Worm (Caenorhabditis elegans) whole organism, L4/young adult: ENCODE measurements around the gene B0303.14.

Experiments used
- W03F9.2 ChIP-seq: fragments of 150-350 bp; optimal IDR thresholded peaks from 2 replicates; lab custom pipeline; 2014; ENCODE audit warnings: missing biosample characterization, missing genetic modification characterization
- dao-5 ChIP-seq: sonication (generic microtip); optimal IDR thresholded peaks from 2 replicates; lab custom pipeline; 2016; ENCODE audit warnings: missing genotype, missing genetic modification characterization, moderate library complexity, missing compliant biosample characterization
- him-1 ChIP-seq: sonication (generic microtip); optimal IDR thresholded peaks from 2 replicates; lab custom pipeline; 2016; ENCODE audit warnings: missing genotype, missing genetic modification reagents, missing genetic modification characterization, missing compliant biosample characterization

The B0303.14 gene

DNA sequence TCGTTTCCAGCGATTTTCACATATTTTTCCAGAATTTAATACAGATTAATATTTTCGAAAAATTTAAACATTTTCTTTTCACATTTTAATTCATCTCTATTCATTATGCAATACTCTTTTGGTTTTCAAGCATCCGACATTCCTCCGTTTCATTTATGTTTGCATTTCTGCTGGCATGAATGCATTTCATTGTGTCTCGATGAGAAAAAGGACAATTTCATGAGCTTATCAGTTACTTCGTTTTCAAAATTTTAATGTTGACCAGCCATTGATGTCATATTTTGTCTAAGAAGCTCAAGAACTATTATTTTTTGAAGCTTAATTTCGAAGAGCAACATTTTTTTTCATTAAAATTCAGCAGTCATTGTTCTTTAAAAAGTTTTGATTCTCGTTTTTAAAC is 2.6 kb upstream of the B0303.14 start:
- no peak for TF ChIP-seq W03F9.2 (tag; lab: Kevin White, UChicago)
- no peak for TF ChIP-seq dao-5
- no peak for TF ChIP-seq him-1 (tag; lab: Kevin White, UChicago)

DNA sequence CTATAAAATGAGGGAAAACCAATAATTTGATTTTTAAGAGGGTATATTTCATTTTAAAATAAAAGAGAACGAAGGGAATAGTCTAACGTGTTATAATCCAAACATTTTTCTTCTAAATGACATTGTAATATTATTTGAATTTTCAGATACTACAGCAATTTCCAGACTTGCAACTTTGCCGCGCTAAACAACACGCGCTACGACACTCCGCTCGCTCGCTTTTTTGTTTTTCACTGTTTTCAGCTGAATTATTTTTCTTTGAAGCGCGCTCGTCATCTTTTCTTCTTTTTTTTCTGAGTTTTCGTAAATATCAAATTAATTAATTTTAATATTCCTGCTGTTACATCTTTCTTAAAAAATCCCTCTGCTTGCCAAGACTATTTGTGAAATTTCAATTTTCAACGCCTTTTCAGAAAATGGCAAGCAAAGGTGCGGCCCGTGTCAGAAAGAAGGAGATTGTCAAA is 1.3 kb upstream of the B0303.14 start, which contains the start of gene mrpl-11:
Gene mrpl-11 (plus strand): TSS at position 414 of the 464 bp plus-strand sequence.
- no peak for TF ChIP-seq dao-5

DNA sequence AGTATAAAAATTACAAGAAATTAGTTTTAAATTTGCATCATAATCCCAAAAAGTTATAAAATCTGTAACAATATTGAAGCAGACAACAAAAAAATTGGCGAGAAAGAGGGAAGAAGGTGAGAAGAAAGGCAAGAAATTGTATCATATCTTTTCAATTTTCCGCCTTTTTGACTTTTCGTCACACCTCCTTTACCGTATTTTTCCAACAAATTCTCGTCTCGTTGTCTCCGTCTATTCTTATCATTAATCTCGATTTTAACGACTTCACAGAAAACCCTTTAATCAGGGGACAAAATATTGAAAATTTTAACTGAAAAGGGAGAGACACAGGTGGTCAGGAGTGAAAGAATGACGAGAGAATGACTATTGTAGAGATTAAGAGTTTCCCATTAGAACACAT is 3.0 kb downstream of the B0303.14 start:
- TF ChIP-seq W03F9.2 (tag; lab: Kevin White, UChicago), result no peak
- no peak for TF ChIP-seq dao-5
- TF ChIP-seq him-1 (tag; lab: Kevin White, UChicago), result no peak

DNA sequence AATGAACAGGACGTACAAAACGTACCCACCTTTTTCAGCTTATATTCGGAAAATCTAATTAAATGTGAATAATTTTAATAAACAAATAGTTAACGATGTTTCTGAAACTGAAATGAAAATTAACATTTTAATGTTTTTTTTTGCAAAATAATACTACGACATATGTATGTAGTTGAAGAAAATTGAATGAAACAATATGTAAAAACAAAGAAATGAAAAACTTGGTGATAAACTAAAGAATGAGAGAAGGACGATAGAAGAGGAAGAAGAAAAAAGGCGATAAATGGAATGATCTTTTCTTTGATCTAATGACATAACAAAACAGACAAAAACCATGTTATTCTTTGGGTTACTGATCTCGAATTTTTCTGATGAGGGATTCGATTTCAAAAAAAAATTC is 5.7 kb downstream of the B0303.14 start, which contains the start of gene B0303.11:
Gene B0303.11 (minus strand): TSS at position 101 of the 400 bp plus-strand sequence.
- TF ChIP-seq W03F9.2 (tag; lab: Kevin White, UChicago) (no peak), dao-5 (no peak), him-1 (tag; lab: Kevin White, UChicago) (no peak)

DNA sequence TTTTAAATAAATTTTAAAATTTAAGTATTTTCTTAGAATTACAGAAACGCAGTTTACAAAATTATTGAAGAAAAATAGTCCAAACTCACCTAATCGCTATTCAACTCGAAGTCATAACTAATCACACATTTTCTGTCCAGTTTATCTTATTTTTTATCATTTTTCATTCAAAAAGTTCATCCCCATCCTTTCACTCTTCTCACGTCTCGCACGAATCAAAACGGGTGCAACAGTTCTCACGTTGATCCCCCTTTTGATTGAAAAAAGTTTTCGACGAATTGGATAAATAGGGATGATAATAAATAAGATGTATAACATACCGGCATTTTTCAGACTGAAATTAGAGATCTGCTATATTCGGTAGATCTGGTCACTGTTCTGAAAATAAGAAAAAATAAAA is 6.2 kb downstream of the B0303.14 start:
- TF ChIP-seq W03F9.2 (tag; lab: Kevin White, UChicago) (no peak), him-1 (tag; lab: Kevin White, UChicago) (no peak), dao-5 (no peak)

DNA sequence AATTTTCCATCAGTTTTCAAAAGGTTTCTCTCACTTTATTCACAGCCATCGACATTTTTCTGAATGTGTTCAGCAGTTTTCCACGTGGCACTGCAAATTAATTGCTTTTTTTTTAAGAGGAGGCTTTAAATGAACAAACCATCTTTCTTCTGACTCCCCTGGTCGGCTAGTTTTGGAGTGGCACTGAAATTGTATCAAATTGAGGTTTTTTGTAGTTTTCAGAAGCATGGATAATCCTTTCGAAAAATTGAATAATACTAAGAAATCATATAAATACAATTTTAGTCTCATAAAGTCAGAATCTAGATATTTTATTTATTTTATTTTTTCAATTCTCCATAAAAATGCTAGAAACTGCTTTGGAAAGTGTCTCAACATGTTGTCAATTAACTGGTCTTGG is 11.2 kb downstream of the B0303.14 start, which contains the start of gene B0303.16:
Gene B0303.16 (plus strand): TSS at position 301 of the 400 bp plus-strand sequence.
- no peak for TF ChIP-seq W03F9.2 (tag; lab: Kevin White, UChicago)
- no peak for TF ChIP-seq him-1 (tag; lab: Kevin White, UChicago)
- no peak for TF ChIP-seq dao-5

DNA sequence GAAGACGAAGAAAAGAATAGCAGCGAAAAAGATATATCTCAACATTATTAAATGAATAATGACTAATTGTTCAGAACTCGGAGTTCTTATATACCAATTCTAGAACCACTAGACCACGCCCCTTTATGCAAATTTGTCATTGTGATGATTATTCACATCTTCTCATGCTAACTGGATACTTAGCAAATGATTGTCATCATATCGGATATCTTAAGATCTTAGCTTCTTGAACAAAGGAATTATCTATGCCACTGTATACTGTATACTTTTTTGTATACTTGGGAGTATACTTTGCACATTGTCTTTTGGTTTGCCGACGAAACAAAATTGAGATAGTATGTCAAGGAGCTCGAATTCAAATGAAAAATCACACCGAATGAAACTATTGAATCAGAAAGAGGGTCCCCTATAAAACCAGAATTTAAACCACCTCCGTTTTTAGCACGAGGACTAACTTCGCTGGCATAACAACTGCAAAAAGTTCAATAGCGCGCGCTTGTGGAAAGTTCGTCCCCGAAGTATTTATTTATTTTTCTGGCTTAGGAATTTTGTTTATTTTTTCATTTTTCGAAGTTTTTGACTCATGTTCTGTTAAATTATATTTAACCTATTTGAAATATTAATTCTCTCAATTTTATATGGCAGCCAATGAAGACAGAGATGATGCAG is 15.6 kb downstream of the B0303.14 start, which contains the start of the genes sdz-1 and vps-33.1:
Gene sdz-1 (minus strand): TSS at position 51 of the 669 bp plus-strand sequence.
Gene vps-33.1 (plus strand): TSS at position 639 of the 669 bp plus-strand sequence.
- TF ChIP-seq dao-5 (no peak), W03F9.2 (tag; lab: Kevin White, UChicago) (no peak), him-1 (tag; lab: Kevin White, UChicago) (no peak)

DNA sequence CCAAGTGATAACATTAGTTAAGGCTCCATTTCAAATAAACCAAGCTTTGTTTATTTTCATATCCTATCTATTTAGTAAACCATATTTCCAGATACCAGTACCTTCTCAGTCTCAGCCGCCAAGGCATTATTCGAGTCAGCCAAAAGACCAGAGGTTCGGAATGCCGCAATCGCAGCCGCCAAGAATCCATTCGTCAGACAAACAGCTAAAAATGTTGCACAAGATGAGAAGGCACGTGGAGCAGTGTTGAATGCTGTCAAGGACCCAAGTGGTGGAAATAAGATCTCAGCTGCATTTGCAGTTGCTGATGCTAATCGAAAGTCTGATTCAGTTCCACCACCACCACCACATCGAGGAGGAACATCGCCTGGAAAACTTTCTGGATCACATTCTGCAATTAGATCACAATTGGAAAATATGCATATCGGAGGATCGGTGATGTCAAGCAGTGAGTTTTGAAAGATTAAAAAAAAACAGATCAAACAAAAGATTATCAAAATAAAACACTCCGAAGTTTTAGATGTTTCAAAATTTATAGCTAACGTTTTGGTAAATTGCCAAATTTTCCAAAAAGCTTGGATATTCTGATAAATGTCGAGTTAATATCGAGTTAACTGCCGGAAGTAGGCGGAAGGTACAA is 18.6 kb downstream of the B0303.14 start:
- no peak for TF ChIP-seq him-1 (tag; lab: Kevin White, UChicago)
- no peak for TF ChIP-seq W03F9.2 (tag; lab: Kevin White, UChicago)
- TF ChIP-seq dao-5, result no peak

DNA sequence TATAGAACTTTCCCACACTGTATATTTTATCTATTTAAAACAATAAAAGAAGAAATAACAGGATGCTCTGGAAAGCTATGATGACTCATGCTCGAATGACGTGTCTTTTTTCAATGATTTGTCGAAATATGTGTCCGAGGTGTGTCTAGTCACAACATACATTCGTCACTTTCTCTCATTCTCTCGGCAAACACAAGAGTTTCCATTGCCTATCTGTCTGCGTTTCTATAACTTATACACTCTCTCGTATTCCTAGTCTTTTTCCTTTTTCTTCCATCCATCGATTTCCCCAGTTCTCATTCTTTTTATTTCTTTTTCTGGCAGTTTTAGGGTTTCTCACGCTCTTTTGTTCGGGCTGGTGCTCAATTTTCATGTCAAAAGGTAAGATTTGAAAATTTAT is 19.3 kb downstream of the B0303.14 start:
- TF ChIP-seq him-1 (tag; lab: Kevin White, UChicago) (no peak), dao-5 (no peak), W03F9.2 (tag; lab: Kevin White, UChicago) (no peak)

DNA sequence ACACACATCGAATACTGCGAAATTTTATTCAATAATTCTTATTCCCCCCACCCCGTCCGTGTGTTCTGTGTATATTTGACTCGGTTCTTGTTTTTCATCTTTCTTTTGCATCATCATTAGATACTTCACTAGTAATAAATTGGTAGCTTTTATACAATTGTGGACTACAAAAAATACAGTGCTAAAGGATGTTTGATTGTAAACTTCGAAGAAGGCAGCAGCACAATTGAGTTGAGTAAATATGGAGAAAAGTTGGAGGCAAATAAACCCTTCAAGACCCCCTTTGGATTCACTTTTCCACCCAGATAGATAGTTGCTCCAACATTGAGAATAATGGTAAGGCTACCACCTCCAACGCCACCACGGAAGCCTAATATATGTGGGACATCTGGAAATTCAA is 22.7 kb downstream of the B0303.14 start, which contains the start of gene B0303.7:
Gene B0303.7 (plus strand): TSS at position 301 of the 400 bp plus-strand sequence.
- TF ChIP-seq dao-5 (no peak), W03F9.2 (tag; lab: Kevin White, UChicago) (no peak), him-1 (tag; lab: Kevin White, UChicago) (no peak)

DNA sequence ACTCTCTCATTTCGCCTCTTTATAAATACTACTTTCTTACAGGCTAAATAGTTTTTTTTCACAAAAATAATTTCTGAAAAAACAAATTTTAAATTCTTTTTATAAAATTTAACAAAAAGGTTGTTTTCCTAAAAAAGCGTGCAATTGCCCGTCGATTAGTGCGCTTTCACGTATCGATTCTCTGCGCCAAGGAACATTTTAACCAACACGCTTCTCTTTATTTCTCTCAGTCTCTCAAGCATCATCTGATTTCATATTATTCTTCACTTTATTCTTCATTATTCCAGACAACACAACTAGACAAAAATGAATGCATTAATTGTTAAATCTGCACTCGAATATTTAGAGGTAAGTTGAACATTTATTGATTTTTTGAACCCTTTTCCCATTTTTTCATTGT is 26.3 kb downstream of the B0303.14 start, which contains the start of gene B0303.4:
Gene B0303.4 (plus strand): TSS at position 196 of the 400 bp plus-strand sequence.
- TF ChIP-seq dao-5 (no peak), him-1 (tag; lab: Kevin White, UChicago) (no peak), W03F9.2 (tag; lab: Kevin White, UChicago) (peak; percentile 22)

DNA sequence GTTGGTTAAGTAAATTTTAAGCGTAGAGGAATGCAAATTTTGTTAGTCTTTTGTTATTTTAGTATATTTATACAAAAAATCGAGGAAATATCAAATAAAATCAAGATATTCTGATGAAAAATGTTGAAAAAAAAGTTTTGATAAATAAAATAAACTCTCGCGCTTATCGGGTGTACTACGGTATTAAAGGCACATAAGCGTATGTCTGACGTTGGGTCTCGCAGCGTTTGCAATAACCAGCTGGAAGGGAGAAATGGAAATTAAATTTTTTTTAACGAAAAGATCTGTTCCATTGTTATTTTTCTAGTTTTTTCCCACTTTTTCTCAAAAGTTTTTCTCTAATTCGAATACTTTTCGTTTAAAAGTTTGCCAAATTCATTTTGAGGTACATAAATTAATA is 26.8 kb downstream of the B0303.14 start:
- no peak for TF ChIP-seq W03F9.2 (tag; lab: Kevin White, UChicago)
- no peak for TF ChIP-seq him-1 (tag; lab: Kevin White, UChicago)
- no peak for TF ChIP-seq dao-5

DNA sequence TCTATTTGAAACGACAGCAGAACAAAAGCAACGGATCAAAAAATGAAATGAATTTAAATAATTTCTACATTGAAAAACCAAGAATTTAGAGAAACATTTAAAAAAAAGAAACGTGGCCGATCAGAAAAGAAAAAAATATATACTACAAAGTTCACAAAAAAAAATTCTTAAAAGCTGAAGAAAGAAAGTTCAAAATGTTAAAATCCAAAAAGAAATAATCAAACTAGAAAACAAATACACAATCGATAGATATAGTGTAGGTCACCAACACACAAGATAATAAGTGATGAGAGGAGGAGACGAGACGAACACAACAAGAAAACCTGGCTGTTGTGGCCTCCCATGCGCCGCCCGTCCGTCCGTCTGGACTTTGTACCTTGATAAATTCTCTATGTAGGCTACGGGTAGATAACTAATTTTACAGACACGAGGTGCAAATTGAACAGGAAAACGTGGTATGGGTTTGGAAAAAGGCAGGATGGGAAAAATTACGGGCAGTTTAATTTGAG is 27.5 kb downstream of the B0303.14 start, which contains the start of gene hadb-1:
Gene hadb-1 (minus strand): TSS at position 51 of the 509 bp plus-strand sequence.
- TF ChIP-seq dao-5, result no peak
- TF ChIP-seq him-1 (tag; lab: Kevin White, UChicago), result no peak
- TF ChIP-seq W03F9.2 (tag; lab: Kevin White, UChicago), result no peak
